Fruit fly (Drosophila melanogaster) S2 (cell line): Measurements from ENCODE around the gene CG32086.

Source experiments
- CG8478 ChIP-seq: fragments of >200 bp; optimal IDR thresholded peaks from 2 replicates; lab custom pipeline; 2018
- CTCF ChIP-seq, 2 experiments: fragments of >200 bp; optimal IDR thresholded peaks; 2 replicates each; lab custom pipeline; 2018

- TF ChIP-seq CG8478 (lab: Kevin White, UChicago) (no peak), CTCF (optimal IDR thresholded peaks at IDR 0.05; lab: Kevin White, UChicago) (no peak)
These were observed 6.5 kb downstream of the CG32086 start, which contains the start of gene CG33271 for dm6 chr3L:11577395-11577794.
